Worm (Caenorhabditis elegans) whole organism, L2 larva: Measurements from ENCODE around the gene nhr-282.

Experiments
- Y55F3AM.14 ChIP-seq: fragments of 200-800 bp; sonication (Bioruptor generic); optimal IDR thresholded peaks from 2 replicates; lab custom pipeline; 2018; ENCODE audit warnings: mild to moderate bottlenecking, missing genetic modification characterization, missing compliant biosample characterization
- ZK546.5 ChIP-seq: sonication (generic microtip); optimal IDR thresholded peaks from 2 replicates; lab custom pipeline; 2017; ENCODE audit warnings: missing biosample characterization, missing genetic modification characterization
- alr-1 ChIP-seq: fragments of 150-350 bp; optimal IDR thresholded peaks from 2 replicates; lab custom pipeline; 2014; ENCODE audit warnings: missing biosample characterization, missing genetic modification characterization
- ama-1 ChIP-seq: fragments of 150-350 bp; optimal IDR thresholded peaks from 2 replicates; lab custom pipeline; 2018; ENCODE audit warnings: inconsistent platforms
- blmp-1 ChIP-seq: sonication (generic microtip); optimal IDR thresholded peaks from 2 replicates; lab custom pipeline; 2017; ENCODE audit warnings: missing genetic modification characterization, mild to moderate bottlenecking, missing compliant biosample characterization, antibody characterized with exemption, moderate library complexity; ENCODE audit not compliant: insufficient read depth
- ceh-16 ChIP-seq: fragments of 150-350 bp; optimal IDR thresholded peaks from 2 replicates; lab custom pipeline; 2014; ENCODE audit warnings: missing biosample characterization, missing genetic modification characterization
- ceh-82 ChIP-seq: fragments of 150-350 bp; optimal IDR thresholded peaks from 2 replicates; lab custom pipeline; 2014; ENCODE audit warnings: missing biosample characterization, missing genetic modification characterization
- crh-2 ChIP-seq: sonication (generic microtip); optimal IDR thresholded peaks from 2 replicates; lab custom pipeline; 2017; ENCODE audit warnings: missing biosample characterization, missing genetic modification characterization
- dmd-4 ChIP-seq: sonication (generic microtip); optimal IDR thresholded peaks from 2 replicates; lab custom pipeline; 2017; ENCODE audit warnings: missing biosample characterization, missing genetic modification characterization
- egl-27 ChIP-seq: sonication (generic microtip); optimal IDR thresholded peaks from 3 replicates; lab custom pipeline; 2017; ENCODE audit warnings: missing biosample characterization, missing genetic modification reagents, missing genetic modification characterization
- elt-3 ChIP-seq: sonication (generic microtip); optimal IDR thresholded peaks from 2 replicates; lab custom pipeline; 2017; ENCODE audit warnings: missing biosample characterization, missing genetic modification characterization
- fos-1 ChIP-seq: fragments of 150-350 bp; optimal IDR thresholded peaks from 2 replicates; lab custom pipeline; 2014; ENCODE audit warnings: missing biosample characterization, missing genetic modification characterization
- gmeb-1 ChIP-seq: fragments of 150-350 bp; optimal IDR thresholded peaks from 2 replicates; lab custom pipeline; 2014; ENCODE audit warnings: missing biosample characterization, missing genetic modification characterization
- lin-11 ChIP-seq: fragments of 150-350 bp; sonication (generic microtip); optimal IDR thresholded peaks from 2 replicates; lab custom pipeline; 2014; ENCODE audit warnings: missing biosample characterization, missing genetic modification characterization, inconsistent platforms, mixed read lengths
- lin-39 ChIP-seq: fragments of 150-350 bp; optimal IDR thresholded peaks from 2 replicates; lab custom pipeline; 2014; ENCODE audit warnings: missing biosample characterization, missing genetic modification reagents, missing genetic modification characterization
- mab-5 ChIP-seq: fragments of 150-350 bp; optimal IDR thresholded peaks from 2 replicates; lab custom pipeline; 2014; ENCODE audit warnings: missing biosample characterization, missing genetic modification characterization
- mbf-1 ChIP-seq: sonication (generic microtip); optimal IDR thresholded peaks from 2 replicates; lab custom pipeline; 2017; ENCODE audit warnings: missing biosample characterization, missing genetic modification characterization
- mdl-1 ChIP-seq, 2 experiments: fragments of 150-350 bp in 1 of 2; sonication (generic microtip) in 1 of 2; optimal IDR thresholded peaks; 2 replicates each; lab custom pipeline; 2017; ENCODE audit warnings: missing biosample characterization in 2 of 2, missing genetic modification characterization in 2 of 2
- nhr-129 ChIP-seq: fragments of 150-350 bp; optimal IDR thresholded peaks from 2 replicates; lab custom pipeline; 2014; ENCODE audit warnings: missing biosample characterization, missing genetic modification characterization
- nhr-21 ChIP-seq: fragments of 150-350 bp; optimal IDR thresholded peaks from 2 replicates; lab custom pipeline; 2014; ENCODE audit warnings: missing biosample characterization, missing genetic modification characterization
- nhr-23 ChIP-seq: fragments of 150-350 bp; optimal IDR thresholded peaks from 2 replicates; lab custom pipeline; 2014; ENCODE audit warnings: missing biosample characterization, missing genetic modification reagents, missing genetic modification characterization
- nhr-237 ChIP-seq: fragments of 150-350 bp; optimal IDR thresholded peaks from 2 replicates; lab custom pipeline; 2014; ENCODE audit warnings: missing biosample characterization, missing genetic modification characterization
- nhr-6 ChIP-seq: fragments of 150-350 bp; optimal IDR thresholded peaks from 2 replicates; lab custom pipeline; 2014; ENCODE audit warnings: missing biosample characterization, missing genetic modification characterization
- nhr-77 ChIP-seq: fragments of 150-350 bp; optimal IDR thresholded peaks from 2 replicates; lab custom pipeline; 2014; ENCODE audit warnings: missing biosample characterization, missing genetic modification characterization
- sem-4 ChIP-seq: fragments of 150-350 bp; optimal IDR thresholded peaks from 2 replicates; lab custom pipeline; 2014; ENCODE audit warnings: missing biosample characterization, missing genetic modification reagents, missing genetic modification characterization
- skn-1 ChIP-seq: sonication (generic microtip); optimal IDR thresholded peaks from 2 replicates; lab custom pipeline; 2017; ENCODE audit warnings: missing biosample characterization, missing genetic modification characterization
- sma-9 ChIP-seq, 2 experiments: fragments of 150-350 bp in 1 of 2; sonication (generic microtip) in 1 of 2; optimal IDR thresholded peaks; 2 replicates each; lab custom pipeline; 2014 to 2016; ENCODE audit warnings: missing genetic modification characterization in 2 of 2, mild to moderate bottlenecking in 1 of 2, missing biosample characterization in 1 of 2, missing compliant biosample characterization in 1 of 2, missing genetic modification reagents in 1 of 2, moderate library complexity in 1 of 2
- snpc-4 ChIP-seq: fragments of 150-350 bp; optimal IDR thresholded peaks from 2 replicates; lab custom pipeline; 2014; ENCODE audit warnings: missing biosample characterization, missing genetic modification characterization
- unc-39 ChIP-seq: fragments of 150-350 bp; optimal IDR thresholded peaks from 2 replicates; lab custom pipeline; 2014; ENCODE audit warnings: missing biosample characterization, missing genetic modification characterization
- unc-55 ChIP-seq: fragments of 150-350 bp; sonication (generic microtip); optimal IDR thresholded peaks from 3 replicates; lab custom pipeline; 2014; ENCODE audit warnings: missing biosample characterization, missing genetic modification reagents, missing genetic modification characterization
- unc-62 ChIP-seq: fragments of 150-350 bp; optimal IDR thresholded peaks from 2 replicates; lab custom pipeline; 2014; ENCODE audit warnings: missing biosample characterization, missing genetic modification reagents, missing genetic modification characterization
- ztf-1 ChIP-seq: fragments of 200-800 bp; sonication (Bioruptor generic); conservative IDR thresholded peaks from 2 replicates; pipeline ENCODE4 v1.3.6; 2022; ENCODE audit warnings: missing genetic modification characterization, missing compliant biosample characterization
- ztf-11 ChIP-seq: sonication (generic microtip); optimal IDR thresholded peaks from 2 replicates; lab custom pipeline; 2017; ENCODE audit warnings: missing biosample characterization, missing genetic modification characterization
- ztf-4 ChIP-seq: fragments of 150-350 bp; optimal IDR thresholded peaks from 2 replicates; lab custom pipeline; 2014; ENCODE audit warnings: missing biosample characterization, missing genetic modification characterization

Gene nhr-282

ce11 chrV:15819983-15820382 is 7.9 kb downstream of the nhr-282 start, which contains the start of gene srbc-48:
Gene srbc-48 (plus strand): TSS chrV:15820283.
- TF ChIP-seq nhr-77 (tag; lab: Kevin White, UChicago) (no peak), ceh-16 (tag; lab: Kevin White, UChicago) (no peak), Y55F3AM.14 (GFP tag; lab: Kevin White, UChicago) (no peak), ama-1 (lab: Kevin White, UChicago) (no peak), unc-62 (no peak), snpc-4 (no peak), elt-3 (no peak), ztf-11 (no peak), ZK546.5 (tag; lab: Kevin White, UChicago) (no peak), fos-1 (tag; lab: Kevin White, UChicago) (no peak), ceh-82 (tag; lab: Kevin White, UChicago) (no peak), egl-27 (tag; lab: Kevin White, UChicago) (no peak), nhr-6 (tag; lab: Kevin White, UChicago) (no peak), unc-39 (tag; lab: Kevin White, UChicago) (no peak), mbf-1 (no peak), lin-39 (tag; lab: Kevin White, UChicago) (no peak)

DNA sequence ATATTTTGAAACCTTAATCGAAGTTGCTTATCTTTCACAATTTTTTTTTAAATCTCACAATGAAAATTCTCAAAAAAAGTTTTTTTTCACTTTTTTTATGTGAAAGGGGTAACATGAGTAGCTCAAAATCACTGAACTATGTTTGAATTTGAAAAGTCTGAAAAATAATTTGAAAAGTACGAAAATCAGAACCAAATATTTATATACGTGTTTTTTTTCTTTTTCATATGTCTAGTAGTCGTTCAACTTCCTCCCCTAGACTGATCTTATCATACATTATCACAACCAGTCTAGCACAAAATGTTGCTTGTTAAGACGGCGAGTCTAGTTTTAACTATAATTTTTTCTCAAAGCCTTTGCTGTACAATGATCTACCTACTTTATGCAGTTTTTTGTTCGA is 9.3 kb downstream of the nhr-282 start, which contains the start of gene srbc-49:
TSS of gene srbc-49 (plus strand) at position 301 of the 400 bp plus-strand sequence.
- TF ChIP-seq dmd-4 (tag; lab: Kevin White, UChicago) = no peak

ce11 chrV:15824866-15825265 is 12.8 kb downstream of the nhr-282 start, which contains the start of gene srbc-50:
Gene srbc-50 (minus strand): TSS chrV:15824966.
- no peak for TF ChIP-seq elt-3
- no peak for TF ChIP-seq nhr-237
- TF ChIP-seq nhr-23 (tag; lab: Kevin White, UChicago) = no peak
- TF ChIP-seq lin-11 (tag; lab: Kevin White, UChicago) = no peak
- TF ChIP-seq ceh-16 (tag; lab: Kevin White, UChicago) = no peak
- TF ChIP-seq ztf-4 (tag; lab: Kevin White, UChicago) = no peak
- TF ChIP-seq ceh-82 (tag; lab: Kevin White, UChicago) = no peak
- no peak for TF ChIP-seq sem-4 (tag; lab: Kevin White, UChicago)

DNA sequence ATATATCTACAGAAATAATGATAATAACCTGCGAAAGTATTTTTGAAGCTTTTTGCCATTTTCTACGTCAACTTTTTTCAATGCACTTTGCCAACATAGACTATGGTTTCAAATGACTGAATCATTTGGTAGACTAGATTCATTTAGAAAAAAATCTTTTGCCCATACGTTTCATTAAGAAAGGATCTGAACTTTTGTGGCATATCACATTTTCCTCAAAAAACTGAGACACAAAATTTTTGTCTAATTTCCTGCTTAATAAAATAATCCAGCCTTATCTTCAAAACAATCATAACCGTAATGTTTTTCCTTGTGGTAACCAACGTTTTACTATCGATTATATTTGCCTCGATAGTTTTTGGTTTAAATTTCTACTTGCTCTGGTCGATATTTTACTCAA is 14.0 kb downstream of the nhr-282 start, which contains the start of gene srbc-51:
TSS of gene srbc-51 (plus strand) at position 301 of the 400 bp plus-strand sequence.
- TF ChIP-seq lin-11 (tag; lab: Kevin White, UChicago) (no peak), egl-27 (tag; lab: Kevin White, UChicago) (no peak), crh-2 (tag; lab: Kevin White, UChicago) (no peak), mdl-1 (tag; optimal IDR thresholded peaks at IDR 0.05; lab: Kevin White, UChicago) (no peak), sma-9 (GFP tag; optimal IDR thresholded peaks at IDR 0.05; lab: Kevin White, UChicago) (no peak), sma-9 (tag; optimal IDR thresholded peaks at IDR 0.05; lab: Kevin White, UChicago) (no peak), lin-39 (tag; lab: Kevin White, UChicago) (no peak), sem-4 (tag; lab: Kevin White, UChicago) (no peak), ztf-1 (GFP tag; lab: Robert Waterston, UW) (no peak), blmp-1 (no peak), mab-5 (tag; lab: Kevin White, UChicago) (no peak), nhr-21 (tag; lab: Kevin White, UChicago) (no peak), unc-55 (GFP tag; lab: Kevin White, UChicago) (no peak), nhr-129 (no peak)

DNA sequence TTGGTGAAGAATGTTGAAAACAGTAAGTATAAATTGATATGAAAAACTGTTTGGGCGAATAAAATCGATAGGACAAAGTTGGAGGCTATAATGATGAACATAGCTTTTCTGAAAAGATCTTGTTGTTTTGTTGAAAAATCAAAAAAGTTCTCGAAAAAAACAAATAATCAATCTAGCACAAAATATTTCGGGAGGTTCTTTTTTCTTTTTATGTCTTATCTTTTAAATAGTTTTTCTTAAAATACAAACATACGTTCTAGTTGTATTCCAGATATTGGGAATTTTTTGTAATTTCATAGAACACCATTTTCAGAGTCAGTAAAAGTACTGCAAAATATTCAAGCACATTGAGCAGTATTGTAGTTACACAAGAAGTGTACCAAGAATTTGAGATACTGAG is 17.8 kb downstream of the nhr-282 start, which contains the start of gene srbc-55:
TSS of gene srbc-55 (minus strand) at position 101 of the 400 bp plus-strand sequence.
- no peak for TF ChIP-seq gmeb-1 (tag; lab: Kevin White, UChicago)

ce11 chrV:15831586-15831985 is 19.5 kb downstream of the nhr-282 start, which contains the start of gene srbc-56:
Gene srbc-56 (minus strand): TSS chrV:15831686.
- no peak for TF ChIP-seq alr-1 (tag; lab: Kevin White, UChicago)
- no peak for TF ChIP-seq skn-1 (tag; lab: Kevin White, UChicago)
- no peak for TF ChIP-seq mab-5 (tag; lab: Kevin White, UChicago)
- no peak for TF ChIP-seq sma-9 (GFP tag; optimal IDR thresholded peaks at IDR 0.05; lab: Kevin White, UChicago)
- no peak for TF ChIP-seq sma-9 (tag; optimal IDR thresholded peaks at IDR 0.05; lab: Kevin White, UChicago)
- TF ChIP-seq, all 48 proteins: peak for 0
